Worm (Caenorhabditis elegans) whole organism, L3 larva: ENCODE results near the gene ZK353.2.

Experiments used
- R02D3.7 ChIP-seq: fragments of 150-350 bp; optimal IDR thresholded peaks from 2 replicates; lab custom pipeline; 2014; ENCODE audit warnings: missing biosample characterization, missing genetic modification characterization
- ZK546.5 ChIP-seq: sonication (generic microtip); optimal IDR thresholded peaks from 2 replicates; lab custom pipeline; 2017; ENCODE audit warnings: missing biosample characterization, missing genetic modification characterization
- aly-2 ChIP-seq: fragments of 150-350 bp; optimal IDR thresholded peaks from 2 replicates; lab custom pipeline; 2014; ENCODE audit warnings: missing biosample characterization, missing genetic modification characterization
- ama-1 ChIP-seq: fragments of 150-350 bp; optimal IDR thresholded peaks from 2 replicates; lab custom pipeline; 2018
- ceh-16 ChIP-seq: sonication (generic microtip); optimal IDR thresholded peaks from 2 replicates; lab custom pipeline; 2017; ENCODE audit warnings: missing biosample characterization, missing genetic modification characterization
- ceh-28 ChIP-seq: fragments of 150-350 bp; optimal IDR thresholded peaks from 2 replicates; lab custom pipeline; 2014; ENCODE audit warnings: missing biosample characterization, missing genetic modification reagents, missing genetic modification characterization
- ceh-9 ChIP-seq: sonication (generic microtip); optimal IDR thresholded peaks from 2 replicates; lab custom pipeline; 2018; ENCODE audit warnings: missing biosample characterization, missing genetic modification characterization
- daf-12 ChIP-seq: fragments of 150-350 bp; optimal IDR thresholded peaks from 2 replicates; lab custom pipeline; 2014; ENCODE audit warnings: missing biosample characterization, missing genetic modification reagents, missing genetic modification characterization
- egl-5 ChIP-seq: fragments of 150-350 bp; optimal IDR thresholded peaks from 2 replicates; lab custom pipeline; 2017; ENCODE audit warnings: missing biosample characterization, missing genetic modification reagents, missing genetic modification characterization, inconsistent platforms
- elt-1 ChIP-seq: fragments of 150-350 bp; optimal IDR thresholded peaks from 2 replicates; lab custom pipeline; 2014; ENCODE audit warnings: missing biosample characterization, missing genetic modification characterization
- elt-2 ChIP-seq: sonication (generic microtip); optimal IDR thresholded peaks from 2 replicates; lab custom pipeline; 2016; ENCODE audit warnings: missing genetic modification reagents, mild to moderate bottlenecking, missing genetic modification characterization, missing compliant biosample characterization
- elt-3 ChIP-seq, 3 experiments: fragments of 150-350 bp in 1 of 3; sonication (generic microtip) in 2 of 3; optimal IDR thresholded peaks; 2 replicates in 2 of 3; 4 replicates in 1 of 3; lab custom pipeline; 2014 to 2017; ENCODE audit warnings: missing biosample characterization in 3 of 3, missing genetic modification characterization in 3 of 3
- eor-1 ChIP-seq, 2 experiments: fragments of 150-350 bp; optimal IDR thresholded peaks; 2 replicates each; lab custom pipeline; 2014 to 2018; ENCODE audit warnings: missing biosample characterization in 2 of 2, missing genetic modification characterization in 2 of 2
- fkh-10 ChIP-seq: sonication (generic microtip); optimal IDR thresholded peaks from 2 replicates; lab custom pipeline; 2017; ENCODE audit warnings: missing biosample characterization, missing genetic modification reagents, missing genetic modification characterization
- fos-1 ChIP-seq: fragments of 150-350 bp; optimal IDR thresholded peaks from 2 replicates; lab custom pipeline; 2014; ENCODE audit warnings: missing biosample characterization, missing genetic modification characterization
- hmg-11 ChIP-seq: sonication (generic microtip); optimal IDR thresholded peaks from 2 replicates; lab custom pipeline; 2016; ENCODE audit warnings: missing genetic modification characterization, missing compliant biosample characterization
- jun-1 ChIP-seq: fragments of 150-350 bp; optimal IDR thresholded peaks from 2 replicates; lab custom pipeline; 2014; ENCODE audit warnings: missing biosample characterization, missing genetic modification reagents, missing genetic modification characterization
- lin-15B ChIP-seq: fragments of 150-350 bp; optimal IDR thresholded peaks from 2 replicates; lab custom pipeline; 2014; ENCODE audit warnings: missing biosample characterization, missing genetic modification characterization
- lin-39 ChIP-seq: fragments of 150-350 bp; optimal IDR thresholded peaks from 2 replicates; lab custom pipeline; 2018; ENCODE audit warnings: missing biosample characterization, missing genetic modification reagents, missing genetic modification characterization
- lsy-12 ChIP-seq: sonication (generic microtip); optimal IDR thresholded peaks from 2 replicates; lab custom pipeline; 2016; ENCODE audit warnings: mild to moderate bottlenecking, missing genetic modification characterization, missing compliant biosample characterization
- mdl-1 ChIP-seq: fragments of 150-350 bp; optimal IDR thresholded peaks from 2 replicates; lab custom pipeline; 2014; ENCODE audit warnings: missing biosample characterization, missing genetic modification characterization
- mml-1 ChIP-seq: fragments of 150-350 bp; sonication (generic microtip); optimal IDR thresholded peaks from 3 replicates; lab custom pipeline; 2014; ENCODE audit warnings: missing biosample characterization, missing genetic modification characterization
- nfya-1 ChIP-seq: sonication (generic microtip); optimal IDR thresholded peaks from 2 replicates; lab custom pipeline; 2017; ENCODE audit warnings: missing genetic modification characterization, mild to moderate bottlenecking, missing compliant biosample characterization, antibody characterized with exemption, moderate library complexity; ENCODE audit not compliant: insufficient read depth
- nhr-11 ChIP-seq: fragments of 150-350 bp; optimal IDR thresholded peaks from 2 replicates; lab custom pipeline; 2014; ENCODE audit warnings: missing biosample characterization, missing genetic modification characterization
- nhr-12 ChIP-seq: fragments of 150-350 bp; optimal IDR thresholded peaks from 2 replicates; lab custom pipeline; 2014; ENCODE audit warnings: missing biosample characterization, missing genetic modification characterization
- nhr-23 ChIP-seq: fragments of 150-350 bp; optimal IDR thresholded peaks from 2 replicates; lab custom pipeline; 2014; ENCODE audit warnings: missing biosample characterization, missing genetic modification reagents, missing genetic modification characterization
- nhr-25 ChIP-seq: sonication (generic microtip); optimal IDR thresholded peaks from 2 replicates; lab custom pipeline; 2017; ENCODE audit warnings: missing biosample characterization, missing genetic modification characterization
- nhr-43 ChIP-seq: sonication (generic microtip); optimal IDR thresholded peaks from 2 replicates; lab custom pipeline; 2016; ENCODE audit warnings: mild to moderate bottlenecking, missing genetic modification characterization, missing compliant biosample characterization; ENCODE audit not compliant: poor library complexity, severe bottlenecking
- nhr-67 ChIP-seq: fragments of 150-350 bp; optimal IDR thresholded peaks from 2 replicates; lab custom pipeline; 2014; ENCODE audit warnings: missing biosample characterization, missing genetic modification characterization
- nhr-76 ChIP-seq: fragments of 150-350 bp; sonication (generic microtip); optimal IDR thresholded peaks from 5 replicates; lab custom pipeline; 2014; ENCODE audit warnings: missing biosample characterization, missing genetic modification characterization
- nhr-77 ChIP-seq: fragments of 150-350 bp; optimal IDR thresholded peaks from 2 replicates; lab custom pipeline; 2014; ENCODE audit warnings: missing biosample characterization, missing genetic modification characterization
- pha-4 ChIP-seq: fragments of 150-350 bp; optimal IDR thresholded peaks from 2 replicates; lab custom pipeline; 2014; ENCODE audit warnings: missing biosample characterization, missing genetic modification reagents, missing genetic modification characterization
- pqm-1 ChIP-seq: fragments of 150-350 bp; optimal IDR thresholded peaks from 2 replicates; lab custom pipeline; 2017; ENCODE audit warnings: missing biosample characterization, missing genetic modification characterization, inconsistent platforms
- sea-2 ChIP-seq: fragments of 150-350 bp; sonication (generic microtip); optimal IDR thresholded peaks from 4 replicates; lab custom pipeline; 2014; ENCODE audit warnings: missing biosample characterization, missing genetic modification reagents, missing genetic modification characterization
- skn-1 ChIP-seq: fragments of 150-350 bp; optimal IDR thresholded peaks from 2 replicates; lab custom pipeline; 2014; ENCODE audit warnings: missing biosample characterization, missing genetic modification characterization
- snpc-4 ChIP-seq: fragments of 150-350 bp; optimal IDR thresholded peaks from 2 replicates; lab custom pipeline; 2014; ENCODE audit warnings: missing biosample characterization, missing genetic modification characterization
- tbx-2 ChIP-seq: sonication (generic microtip); optimal IDR thresholded peaks from 2 replicates; lab custom pipeline; 2016; ENCODE audit warnings: mild to moderate bottlenecking, missing genetic modification characterization, missing compliant biosample characterization
- unc-39 ChIP-seq: sonication (generic microtip); optimal IDR thresholded peaks from 4 replicates; lab custom pipeline; 2017; ENCODE audit warnings: missing biosample characterization, missing genetic modification characterization
- unc-62 ChIP-seq: fragments of 150-350 bp; sonication (generic microtip); optimal IDR thresholded peaks from 4 replicates; lab custom pipeline; 2014; ENCODE audit warnings: missing biosample characterization, missing genetic modification reagents, missing genetic modification characterization
- zag-1 ChIP-seq: fragments of 150-350 bp; optimal IDR thresholded peaks from 2 replicates; lab custom pipeline; 2014; ENCODE audit warnings: missing biosample characterization, missing genetic modification characterization
- ztf-11 ChIP-seq: fragments of 150-350 bp; optimal IDR thresholded peaks from 2 replicates; lab custom pipeline; 2014; ENCODE audit warnings: missing biosample characterization, missing genetic modification characterization
- ztf-4 ChIP-seq: fragments of 150-350 bp; optimal IDR thresholded peaks from 2 replicates; lab custom pipeline; 2014; ENCODE audit warnings: missing biosample characterization, missing genetic modification characterization

Gene ZK353.2

ce11 chrIII:8405449-8405962, 7.0 kb downstream of the ZK353.2 start, which contains the start of the genes ubxn-4 and cyy-1:
TSS of gene ubxn-4 (minus strand) at chrIII:8405562.
TSS of gene cyy-1 (plus strand) at chrIII:8405874.
- TF ChIP-seq nhr-43 (tag; lab: Kevin White, UChicago) (no peak), pqm-1 (tag; lab: Kevin White, UChicago) (no peak), elt-1 (tag; lab: Kevin White, UChicago) (no peak), tbx-2 (tag; lab: Kevin White, UChicago) (no peak), nfya-1 (tag; lab: Kevin White, UChicago) (peak; percentile 66), ama-1 (lab: Kevin White, UChicago) (no peak), hmg-11 (peak; percentile 29), skn-1 (tag; lab: Kevin White, UChicago) (no peak), lin-39 (tag; lab: Kevin White, UChicago) (no peak), eor-1 (tag; optimal IDR thresholded peaks at IDR 0.05; lab: Kevin White, UChicago) (no peak), nhr-11 (tag; lab: Kevin White, UChicago) (no peak), mdl-1 (tag; lab: Kevin White, UChicago) (no peak), nhr-12 (tag; lab: Kevin White, UChicago) (no peak), ZK546.5 (tag; lab: Kevin White, UChicago) (no peak)

DNA sequence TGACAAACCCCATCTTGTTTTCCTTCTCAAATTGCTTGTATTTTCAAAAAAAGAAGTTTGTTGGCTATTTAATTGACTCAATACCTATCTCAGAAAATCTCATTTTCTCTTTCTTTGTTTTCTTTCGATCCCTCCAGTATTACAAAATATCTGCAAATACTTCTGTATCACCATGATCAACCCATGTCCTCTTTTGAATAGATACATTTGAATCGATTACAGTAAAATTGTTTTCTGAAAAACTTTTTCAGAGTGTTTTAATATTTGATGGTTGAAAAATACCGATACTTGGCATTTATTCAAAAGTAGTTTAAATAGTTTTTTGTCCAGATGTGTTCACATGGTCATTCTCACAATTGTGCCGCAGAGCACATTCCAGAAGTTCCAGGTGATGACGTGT, 10.7 kb downstream of the ZK353.2 start, which contains the start of gene ZK353.9:
Gene ZK353.9 (plus strand): TSS at position 331 of the 400 bp plus-strand sequence.
- no peak for TF ChIP-seq jun-1
- no peak for TF ChIP-seq daf-12 (tag; lab: Kevin White, UChicago)
- no peak for TF ChIP-seq R02D3.7 (tag; lab: Kevin White, UChicago)
- no peak for TF ChIP-seq elt-1 (tag; lab: Kevin White, UChicago)
- no peak for TF ChIP-seq fos-1
- TF ChIP-seq elt-2 (tag; lab: Kevin White, UChicago), result no peak
- TF ChIP-seq mml-1, result no peak
- no peak for TF ChIP-seq fkh-10
- TF ChIP-seq nfya-1 (tag; lab: Kevin White, UChicago), result no peak
- TF ChIP-seq nhr-43 (tag; lab: Kevin White, UChicago), result no peak
- no peak for TF ChIP-seq lin-15B (tag; lab: Kevin White, UChicago)
- no peak for TF ChIP-seq pha-4
- TF ChIP-seq elt-3 (tag; optimal IDR thresholded peaks at IDR 0.05; lab: Kevin White, UChicago), result no peak
- no peak for TF ChIP-seq nhr-76 (tag; lab: Kevin White, UChicago)
- TF ChIP-seq ceh-9 (tag; lab: Kevin White, UChicago), result no peak

- TF ChIP-seq nhr-23 (tag; lab: Kevin White, UChicago) (no peak), nhr-67 (tag; lab: Kevin White, UChicago) (no peak), lin-15B (tag; lab: Kevin White, UChicago) (no peak), ztf-11 (tag; lab: Kevin White, UChicago) (no peak), nhr-43 (tag; lab: Kevin White, UChicago) (no peak), unc-39 (no peak), jun-1 (no peak), ceh-16 (tag; lab: Kevin White, UChicago) (no peak), fkh-10 (no peak), sea-2 (GFP tag; lab: Kevin White, UChicago) (no peak), hmg-11 (no peak), pha-4 (no peak), ztf-4 (tag; lab: Kevin White, UChicago) (no peak), daf-12 (tag; lab: Kevin White, UChicago) (no peak), unc-62 (no peak), nhr-76 (tag; lab: Kevin White, UChicago) (no peak), nhr-77 (tag; lab: Kevin White, UChicago) (no peak)
Measured at ce11 chrIII:8410747-8411146, 12.2 kb downstream of the ZK353.2 start.

- TF ChIP-seq nhr-23 (tag; lab: Kevin White, UChicago) (peak; percentile 78), ztf-4 (tag; lab: Kevin White, UChicago) (no peak), nfya-1 (tag; lab: Kevin White, UChicago) (peak; percentile 99), lin-15B (tag; lab: Kevin White, UChicago) (peak; percentile 88), ceh-9 (tag; lab: Kevin White, UChicago) (no peak), lsy-12 (tag; lab: Kevin White, UChicago) (peak; percentile 85), unc-62 (peak; percentile 70), pqm-1 (tag; lab: Kevin White, UChicago) (peak; percentile 66), zag-1 (no peak), nhr-43 (tag; lab: Kevin White, UChicago) (peak; percentile 14), R02D3.7 (tag; lab: Kevin White, UChicago) (peak; percentile 23), ceh-16 (tag; lab: Kevin White, UChicago) (no peak), lin-39 (tag; lab: Kevin White, UChicago) (peak; percentile 77), skn-1 (tag; lab: Kevin White, UChicago) (peak; percentile 35), snpc-4 (tag; lab: Kevin White, UChicago) (peak; percentile 82), nhr-76 (tag; lab: Kevin White, UChicago) (no peak), fkh-10 (peak; percentile 75), elt-1 (tag; lab: Kevin White, UChicago) (peak; percentile 55), hmg-11 (peak; percentile 80), nhr-25 (tag; lab: Kevin White, UChicago) (peak; percentile 83), elt-2 (tag; lab: Kevin White, UChicago) (peak; percentile 65), aly-2 (tag; lab: Kevin White, UChicago) (no peak), nhr-11 (tag; lab: Kevin White, UChicago) (no peak), ama-1 (lab: Kevin White, UChicago) (no peak), mml-1 (no peak), nhr-67 (tag; lab: Kevin White, UChicago) (no peak), ceh-28 (tag; lab: Kevin White, UChicago) (peak; percentile 59), pha-4 (peak; percentile 82), egl-5 (peak; percentile 60), unc-39 (no peak)
Measured at ce11 chrIII:8411976-8412375, 13.5 kb downstream of the ZK353.2 start.
